Fruit fly (Drosophila melanogaster) whole organism, embryonic: Measurements from ENCODE around the gene CG13144.

Experiments used
- ATbp ChIP-seq: fragments of 200-800 bp; sonication (Bioruptor generic); optimal IDR thresholded peaks from 2 replicates; lab custom pipeline; 2017; ENCODE audit warnings: missing biosample characterization, mild to moderate bottlenecking, missing genetic modification characterization, missing genetic modification reagents
- Aef1 ChIP-seq: fragments of 200-800 bp; sonication (Bioruptor generic); IDR thresholded peaks from 3 replicates; pipeline ENCODE4 v1.3.6; 2022; ENCODE audit warnings: missing biosample characterization, missing genetic modification characterization
- Asciz ChIP-seq: fragments of 200-800 bp; sonication (Bioruptor generic); optimal IDR thresholded peaks from 2 replicates; lab custom pipeline; 2017; ENCODE audit warnings: missing biosample characterization, mild to moderate bottlenecking, missing genetic modification characterization, missing genetic modification reagents
- Atf6 ChIP-seq: fragments of 200-800 bp; sonication (Bioruptor generic); IDR thresholded peaks from 2 replicates; pipeline ENCODE4 v1.3.6; 2022; ENCODE audit warnings: missing biosample characterization, missing genetic modification characterization
- CG10274 ChIP-seq: fragments of 200-800 bp; sonication (Bioruptor generic); optimal IDR thresholded peaks from 3 replicates; lab custom pipeline; 2017; ENCODE audit warnings: missing biosample characterization, mild to moderate bottlenecking, missing genetic modification characterization
- CG10462 ChIP-seq: fragments of 200-800 bp; sonication (Bioruptor generic); optimal IDR thresholded peaks from 2 replicates; lab custom pipeline; 2016; ENCODE audit warnings: missing biosample characterization, missing genetic modification characterization
- CG11085 ChIP-seq: fragments of 200-800 bp; sonication (Bioruptor generic); IDR thresholded peaks from 2 replicates; pipeline ENCODE4 v1.3.6; 2022; ENCODE audit warnings: missing biosample characterization, missing genetic modification characterization
- CG11723 ChIP-seq: fragments of 200-800 bp; sonication (Bioruptor generic); optimal IDR thresholded peaks from 2 replicates; lab custom pipeline; 2017; ENCODE audit warnings: missing biosample characterization, mild to moderate bottlenecking, missing genetic modification characterization
- CG12744 ChIP-seq: fragments of 200-800 bp; sonication (Bioruptor generic); optimal IDR thresholded peaks from 2 replicates; lab custom pipeline; 2016; ENCODE audit warnings: missing biosample characterization, missing genetic modification characterization
- CG12942 ChIP-seq: fragments of 200-800 bp; sonication (Bioruptor generic); optimal IDR thresholded peaks from 3 replicates; lab custom pipeline; 2016; ENCODE audit warnings: missing biosample characterization, missing genetic modification characterization
- CG14014 ChIP-seq: fragments of 200-800 bp; sonication (Bioruptor generic); IDR thresholded peaks from 2 replicates; pipeline ENCODE4 v1.3.6; 2022; ENCODE audit warnings: missing biosample characterization, missing genetic modification characterization
- CG17361 ChIP-seq: fragments of 200-800 bp; sonication (Bioruptor generic); IDR thresholded peaks from 3 replicates; pipeline ENCODE4 v1.3.6; 2022; ENCODE audit warnings: missing biosample characterization, missing genetic modification characterization
- CG30403 ChIP-seq: fragments of 200-800 bp; sonication (Bioruptor generic); optimal IDR thresholded peaks from 3 replicates; lab custom pipeline; 2016; ENCODE audit warnings: missing biosample characterization, missing genetic modification characterization
- CG31224 ChIP-seq: fragments of 200-800 bp; sonication (Bioruptor generic); IDR thresholded peaks from 2 replicates; pipeline ENCODE4 v1.3.6; 2022; ENCODE audit warnings: missing biosample characterization, missing genetic modification characterization
- CG34224 ChIP-seq: fragments of 200-800 bp; sonication (Bioruptor generic); IDR thresholded peaks from 3 replicates; pipeline ENCODE4 v1.3.6; 2022; ENCODE audit warnings: missing biosample characterization, missing genetic modification characterization; ENCODE audit not compliant: partially characterized antibody
- CG34422 ChIP-seq: fragments of 200-800 bp; sonication (Bioruptor generic); IDR thresholded peaks from 3 replicates; pipeline ENCODE4 v1.3.6; 2022; ENCODE audit warnings: missing biosample characterization, missing genetic modification characterization
- CG4404 ChIP-seq: fragments of 200-800 bp; sonication (Bioruptor generic); IDR thresholded peaks from 2 replicates; pipeline ENCODE4 v1.3.6; 2022; ENCODE audit warnings: missing biosample characterization, missing genetic modification characterization
- CG6654 ChIP-seq: fragments of 200-800 bp; sonication (Bioruptor generic); optimal IDR thresholded peaks from 2 replicates; lab custom pipeline; 2017; ENCODE audit warnings: missing biosample characterization, mild to moderate bottlenecking, missing genetic modification characterization
- CG7372 ChIP-seq: fragments of 200-800 bp; sonication (Bioruptor generic); IDR thresholded peaks from 2 replicates; pipeline ENCODE4 v1.3.6; 2022; ENCODE audit warnings: missing biosample characterization, missing genetic modification characterization
- CG7928 ChIP-seq: fragments of 200-800 bp; sonication (Bioruptor generic); optimal IDR thresholded peaks from 2 replicates; lab custom pipeline; 2017; ENCODE audit warnings: missing biosample characterization, mild to moderate bottlenecking, missing genetic modification characterization
- CG7963 ChIP-seq: fragments of 200-800 bp; sonication (Bioruptor generic); IDR thresholded peaks from 3 replicates; pipeline ENCODE4 v1.3.6; 2022; ENCODE audit warnings: missing biosample characterization, missing genetic modification characterization; ENCODE audit not compliant: partially characterized antibody
- CG8944 ChIP-seq: fragments of 200-800 bp; sonication (Bioruptor generic); optimal IDR thresholded peaks from 3 replicates; lab custom pipeline; 2016; ENCODE audit warnings: missing biosample characterization, missing genetic modification characterization
- D ChIP-seq, 2 experiments: fragments of 200-800 bp in 1 of 2; fragments of >200 bp in 1 of 2; sonication (Bioruptor generic) in 1 of 2; optimal IDR thresholded peaks; 2 replicates in 1 of 2; 3 replicates in 1 of 2; lab custom pipeline; 2017; ENCODE audit warnings: mild to moderate bottlenecking in 1 of 2, missing biosample characterization in 1 of 2, missing genetic modification characterization in 1 of 2, missing genetic modification reagents in 1 of 2
- Dip2 ChIP-seq: fragments of 200-800 bp; sonication (Bioruptor generic); IDR thresholded peaks from 2 replicates; pipeline ENCODE4 v1.3.6; 2022; ENCODE audit warnings: missing biosample characterization, missing genetic modification characterization
- E2f2 ChIP-seq: fragments of 200-800 bp; sonication (Bioruptor generic); IDR thresholded peaks from 2 replicates; pipeline ENCODE4 v1.3.6; 2022; ENCODE audit warnings: missing biosample characterization, missing genetic modification characterization
- Gsc ChIP-seq: fragments of 200-800 bp; sonication (Bioruptor generic); IDR thresholded peaks from 2 replicates; pipeline ENCODE4 v1.3.6; 2022; ENCODE audit warnings: missing biosample characterization, missing genetic modification characterization
- Hey ChIP-seq: fragments of 200-800 bp; sonication (Bioruptor generic); optimal IDR thresholded peaks from 3 replicates; lab custom pipeline; 2018; ENCODE audit warnings: missing biosample characterization, mild to moderate bottlenecking, missing genetic modification characterization
- MBD-R2 ChIP-seq: fragments of 200-800 bp; sonication (Bioruptor generic); IDR thresholded peaks from 2 replicates; pipeline ENCODE4 v1.3.6; 2022; ENCODE audit warnings: missing biosample characterization, missing genetic modification characterization
- Mes4 ChIP-seq: fragments of 200-800 bp; sonication (Bioruptor generic); optimal IDR thresholded peaks from 2 replicates; lab custom pipeline; 2016; ENCODE audit warnings: missing biosample characterization, missing genetic modification characterization
- Mrtf ChIP-seq: fragments of 200-800 bp; sonication (Bioruptor generic); IDR thresholded peaks from 3 replicates; pipeline ENCODE4 v1.3.6; 2022; ENCODE audit warnings: missing biosample characterization, missing genetic modification characterization
- Rx ChIP-seq: fragments of 200-800 bp; sonication (Bioruptor generic); IDR thresholded peaks from 2 replicates; pipeline ENCODE4 v1.3.6; 2022; ENCODE audit warnings: missing biosample characterization, missing genetic modification characterization
- Spps ChIP-seq: fragments of 200-800 bp; sonication (Bioruptor generic); optimal IDR thresholded peaks from 2 replicates; lab custom pipeline; 2018; ENCODE audit warnings: missing biosample characterization, mild to moderate bottlenecking, missing genetic modification characterization
- Tbp ChIP-seq: fragments of >200 bp; optimal IDR thresholded peaks from 2 replicates; lab custom pipeline; 2018; ENCODE audit warnings: missing biosample characterization, missing genetic modification characterization
- amos ChIP-seq: fragments of 200-800 bp; sonication (Bioruptor generic); IDR thresholded peaks from 2 replicates; pipeline ENCODE4 v1.3.6; 2022; ENCODE audit warnings: missing biosample characterization, missing genetic modification characterization; ENCODE audit not compliant: partially characterized antibody
- da ChIP-seq: fragments of 200-800 bp; sonication (Bioruptor generic); optimal IDR thresholded peaks from 2 replicates; lab custom pipeline; 2016; ENCODE audit warnings: missing biosample characterization, missing genetic modification characterization
- dan ChIP-seq: fragments of 200-800 bp; sonication (Bioruptor generic); IDR thresholded peaks from 2 replicates; pipeline ENCODE4 v1.3.6; 2022; ENCODE audit warnings: missing biosample characterization, missing genetic modification characterization
- dati ChIP-seq: fragments of 200-800 bp; sonication (Bioruptor generic); IDR thresholded peaks from 2 replicates; pipeline ENCODE4 v1.3.6; 2022; ENCODE audit warnings: missing biosample characterization, missing genetic modification characterization
- ewg ChIP-seq: fragments of 200-800 bp; sonication (Bioruptor generic); optimal IDR thresholded peaks from 3 replicates; lab custom pipeline; 2017; ENCODE audit warnings: mild to moderate bottlenecking, missing biosample characterization, missing genetic modification reagents, missing genetic modification characterization
- eyg ChIP-seq: fragments of 200-800 bp; sonication (Bioruptor generic); optimal IDR thresholded peaks from 3 replicates; lab custom pipeline; 2016; ENCODE audit warnings: missing biosample characterization, missing genetic modification characterization
- hb ChIP-seq: fragments of 200-800 bp; sonication (Bioruptor generic); IDR thresholded peaks from 3 replicates; pipeline ENCODE4 v1.3.6; 2022; ENCODE audit warnings: missing biosample characterization, missing genetic modification characterization; ENCODE audit not compliant: partially characterized antibody
- hkb ChIP-seq, 2 experiments: fragments of 200-800 bp in 1 of 2; fragments of >200 bp in 1 of 2; sonication (Bioruptor generic) in 1 of 2; IDR thresholded peaks in 1 of 2; optimal IDR thresholded peaks in 1 of 2; 2 replicates each; pipeline versions ENCODE4 v1.3.6 to Lab custom; 2017 to 2022; ENCODE audit warnings: missing biosample characterization in 1 of 2, missing genetic modification characterization in 1 of 2
- inv ChIP-seq: fragments of 200-800 bp; sonication (Bioruptor generic); IDR thresholded peaks from 2 replicates; pipeline ENCODE4 v1.3.6; 2022; ENCODE audit warnings: missing biosample characterization, missing genetic modification characterization; ENCODE audit not compliant: partially characterized antibody
- nau ChIP-seq: fragments of 200-800 bp; sonication (Bioruptor generic); optimal IDR thresholded peaks from 3 replicates; lab custom pipeline; 2017; ENCODE audit warnings: missing biosample characterization, mild to moderate bottlenecking, missing genetic modification characterization, missing genetic modification reagents
- onecut ChIP-seq: fragments of 200-800 bp; sonication (Bioruptor generic); IDR thresholded peaks from 2 replicates; pipeline ENCODE4 v1.3.6; 2022; ENCODE audit warnings: missing biosample characterization, missing genetic modification characterization
- pros ChIP-seq: fragments of 200-800 bp; sonication (Bioruptor generic); optimal IDR thresholded peaks from 3 replicates; lab custom pipeline; 2019; ENCODE audit warnings: missing biosample characterization, mild to moderate bottlenecking, missing genetic modification characterization, moderate library complexity
- stwl ChIP-seq: fragments of 200-800 bp; sonication (Bioruptor generic); optimal IDR thresholded peaks from 3 replicates; lab custom pipeline; 2018; ENCODE audit warnings: missing biosample characterization, mild to moderate bottlenecking, missing genetic modification characterization, moderate library complexity
- tap ChIP-seq: fragments of 200-800 bp; optimal IDR thresholded peaks from 3 replicates; lab custom pipeline; 2019; ENCODE audit warnings: missing biosample characterization, mild to moderate bottlenecking, missing genetic modification characterization, moderate library complexity
- tna ChIP-seq: fragments of 200-800 bp; sonication (Bioruptor generic); IDR thresholded peaks from 2 replicates; pipeline ENCODE4 v1.3.6; 2022; ENCODE audit warnings: missing biosample characterization, missing genetic modification characterization; ENCODE audit not compliant: partially characterized antibody
- usp ChIP-seq: fragments of >200 bp; optimal IDR thresholded peaks from 2 replicates; lab custom pipeline; 2017; ENCODE audit warnings: missing biosample characterization, missing genetic modification characterization
- vvl ChIP-seq: fragments of 200-800 bp; sonication (Bioruptor generic); IDR thresholded peaks from 2 replicates; pipeline ENCODE4 v1.3.6; 2022; ENCODE audit warnings: missing biosample characterization, missing genetic modification characterization

Gene CG13144

dm6 chr2L:10474268-10474678 is 17.0 kb downstream of the CG13144 start, which contains the start of gene RluA-1 (continued):
- peak; percentile 99 for TF ChIP-seq CG17361 (GFP tag; lab: Robert Waterston, UW)
- TF ChIP-seq CG10462 (GFP tag; lab: Kevin White, UChicago), result peak; percentile 99
- no peak for TF ChIP-seq usp (GFP tag; lab: Kevin White, UChicago)
- peak; percentile 88 for TF ChIP-seq CG8944 (GFP tag; lab: Kevin White, UChicago)
- TF ChIP-seq MBD-R2 (GFP tag; lab: Robert Waterston, UW), result peak; percentile 73
- peak; percentile 100 for TF ChIP-seq CG34422 (GFP tag; lab: Robert Waterston, UW)
- peak; percentile 77; the same call in 1 of the 2 replicates for TF ChIP-seq Dip2 (GFP tag; lab: Robert Waterston, UW)
- TF ChIP-seq E2f2, result peak; percentile 94
- TF ChIP-seq inv (GFP tag; lab: Robert Waterston, UW), result peak; percentile 57
- peak; percentile 94 for TF ChIP-seq onecut (GFP tag; lab: Robert Waterston, UW)
- peak; percentile 81 for TF ChIP-seq CG7928 (GFP tag; lab: Kevin White, UChicago)
- TF ChIP-seq CG34224, result peak; percentile 67; the same call in 2 of the 3 replicates
- TF ChIP-seq CG14014 (GFP tag; lab: Robert Waterston, UW), result peak; percentile 99
- peak; percentile 76 for TF ChIP-seq tna (GFP tag; lab: Robert Waterston, UW)
- peak; percentile 98 for TF ChIP-seq stwl (tag; lab: Kevin White, UChicago)
- TF ChIP-seq ewg (GFP tag; lab: Kevin White, UChicago), result peak; percentile 99
- peak; percentile 100 for TF ChIP-seq ATbp (GFP tag; lab: Kevin White, UChicago)
- TF ChIP-seq Tbp (GFP tag; lab: Kevin White, UChicago), result no peak
- no peak for TF ChIP-seq D (optimal IDR thresholded peaks at IDR 0.05; lab: Kevin White, UChicago)
- peak; percentile 99 for TF ChIP-seq D (GFP tag; optimal IDR thresholded peaks at IDR 0.05; lab: Kevin White, UChicago)
- TF ChIP-seq CG7963 (GFP tag; lab: Robert Waterston, UW), result 0 out of 3 replicates have a peak, but pooled peaks have one; percentile 48
- TF ChIP-seq Asciz (GFP tag; lab: Kevin White, UChicago), result peak; percentile 99
- peak; percentile 84 for TF ChIP-seq da (GFP tag; lab: Kevin White, UChicago)
- TF ChIP-seq Rx (GFP tag; lab: Robert Waterston, UW), result peak; percentile 98
- TF ChIP-seq CG11085 (GFP tag; lab: Robert Waterston, UW), result peak; percentile 98
- TF ChIP-seq CG30403 (GFP tag; lab: Kevin White, UChicago), result peak; percentile 99
- TF ChIP-seq CG11723 (GFP tag; lab: Kevin White, UChicago), result peak; percentile 99
- peak; percentile 94 for TF ChIP-seq CG6654 (GFP tag; lab: Kevin White, UChicago)
- peak; percentile 75 for TF ChIP-seq hb (GFP tag; lab: Robert Waterston, UW)
- peak; percentile 79 for TF ChIP-seq eyg (GFP tag; lab: Kevin White, UChicago)
- TF ChIP-seq CG10274, result peak; percentile 92
- TF ChIP-seq dati (GFP tag; lab: Robert Waterston, UW), result peak; percentile 98
- peak; percentile 89 for TF ChIP-seq Hey (tag; lab: Kevin White, UChicago)
- TF ChIP-seq tap (tag; lab: Kevin White, UChicago), result peak; percentile 99
- TF ChIP-seq CG7372 (GFP tag; lab: Robert Waterston, UW), result peak; percentile 98
- TF ChIP-seq dan (GFP tag; lab: Robert Waterston, UW), result peak; percentile 97
- peak; percentile 91 for TF ChIP-seq Mes4 (GFP tag; lab: Kevin White, UChicago)
- peak; percentile 80 for TF ChIP-seq pros (GFP tag; lab: Kevin White, UChicago)
- peak; percentile 97 for TF ChIP-seq Atf6 (GFP tag; lab: Robert Waterston, UW)
- TF ChIP-seq CG12744, result peak; percentile 93
- peak; percentile 97 for TF ChIP-seq CG31224 (GFP tag; lab: Robert Waterston, UW)
- peak; percentile 100 for TF ChIP-seq vvl
- TF ChIP-seq Gsc (GFP tag; lab: Robert Waterston, UW), result no peak; the same call in 1 of the 2 replicates
- peak; percentile 87 for TF ChIP-seq Aef1
- no peak for TF ChIP-seq hkb (optimal IDR thresholded peaks at IDR 0.05; lab: Kevin White, UChicago)
- peak; percentile 100 for TF ChIP-seq hkb (GFP tag; IDR thresholded peaks at IDR 0.05; lab: Robert Waterston, UW)
- peak; percentile 98 for TF ChIP-seq CG4404 (GFP tag; lab: Robert Waterston, UW)
- peak; percentile 99 for TF ChIP-seq Mrtf (GFP tag; lab: Robert Waterston, UW)
- peak; percentile 100 for TF ChIP-seq Spps (tag; lab: Kevin White, UChicago)
- TF ChIP-seq CG12942, result peak; percentile 99
- TF ChIP-seq nau (GFP tag; lab: Kevin White, UChicago), result peak; percentile 99
- peak; percentile 50 for TF ChIP-seq amos (GFP tag; lab: Robert Waterston, UW)
